Fruit fly (Drosophila melanogaster) whole organism, prepupa: ENCODE data around the gene lqf.
"Not testable (repeated sequence)": the region's sequence is repeated elsewhere in the genome, so short reads cannot be mapped to it uniquely, and the experiment has no call there.

Experiments
- CG10631 ChIP-seq: fragments of 200-800 bp; sonication (Bioruptor generic); optimal IDR thresholded peaks from 2 replicates; lab custom pipeline; 2016; ENCODE audit warnings: missing biosample characterization, missing genetic modification characterization
- CG10669 ChIP-seq: fragments of 200-800 bp; sonication (Bioruptor generic); optimal IDR thresholded peaks from 3 replicates; lab custom pipeline; 2018; ENCODE audit warnings: missing biosample characterization, mild to moderate bottlenecking, missing genetic modification characterization, moderate library complexity
- CG1621 ChIP-seq: fragments of 200-800 bp; sonication (Bioruptor generic); optimal IDR thresholded peaks from 3 replicates; lab custom pipeline; 2018; ENCODE audit warnings: missing biosample characterization, mild to moderate bottlenecking, missing genetic modification characterization
- CG31627 ChIP-seq: fragments of 200-800 bp; sonication (Bioruptor generic); optimal IDR thresholded peaks from 3 replicates; lab custom pipeline; 2016; ENCODE audit warnings: missing biosample characterization, missing genetic modification characterization
- CG4318 ChIP-seq: fragments of 200-800 bp; sonication (Bioruptor generic); optimal IDR thresholded peaks from 3 replicates; lab custom pipeline; 2017; ENCODE audit warnings: missing biosample characterization, mild to moderate bottlenecking, missing genetic modification characterization
- CG6163 ChIP-seq: fragments of 200-800 bp; sonication (Bioruptor generic); IDR thresholded peaks from 3 replicates; pipeline ENCODE4 v1.3.6; 2022; ENCODE audit warnings: missing biosample characterization, missing genetic modification characterization
- CG6808 ChIP-seq: fragments of 200-800 bp; sonication (Bioruptor generic); optimal IDR thresholded peaks from 3 replicates; lab custom pipeline; 2017; ENCODE audit warnings: missing biosample characterization, missing genetic modification characterization, mild to moderate bottlenecking, moderate library complexity, missing genetic modification reagents
- CG8119 ChIP-seq: fragments of 200-800 bp; sonication (Bioruptor generic); IDR thresholded peaks from 3 replicates; pipeline ENCODE4 v1.3.6; 2022; ENCODE audit warnings: missing biosample characterization, missing genetic modification characterization
- CG8319 ChIP-seq: fragments of 200-800 bp; sonication (Bioruptor generic); optimal IDR thresholded peaks from 3 replicates; lab custom pipeline; 2016; ENCODE audit warnings: missing biosample characterization, missing genetic modification characterization
- CG8632 ChIP-seq: fragments of 200-800 bp; sonication (Bioruptor generic); optimal IDR thresholded peaks from 3 replicates; lab custom pipeline; 2016; ENCODE audit warnings: missing biosample characterization, missing genetic modification characterization
- CG9139 ChIP-seq: fragments of 200-800 bp; sonication (Bioruptor generic); optimal IDR thresholded peaks from 3 replicates; lab custom pipeline; 2017; ENCODE audit warnings: missing biosample characterization, mild to moderate bottlenecking, missing genetic modification characterization
- Eip78C ChIP-seq: fragments of 200-800 bp; sonication (Bioruptor generic); peaks from one replicate; lab custom pipeline; 2016; ENCODE audit warnings: missing biosample characterization, missing genetic modification characterization
- Eip93F ChIP-seq: fragments of 200-800 bp; sonication (Bioruptor generic); optimal IDR thresholded peaks from 2 replicates; lab custom pipeline; 2016; ENCODE audit warnings: missing biosample characterization, mild to moderate bottlenecking, missing genetic modification characterization
- Ets21C ChIP-seq: fragments of 200-800 bp; sonication (Bioruptor generic); optimal IDR thresholded peaks from 3 replicates; lab custom pipeline; 2016; ENCODE audit warnings: missing biosample characterization, missing genetic modification characterization
- Ets96B ChIP-seq: fragments of 200-800 bp; optimal IDR thresholded peaks from 2 replicates; lab custom pipeline; 2019; ENCODE audit warnings: missing biosample characterization, mild to moderate bottlenecking, missing genetic modification characterization, moderate library complexity
- Hr38 ChIP-seq: sonication (Bioruptor generic); optimal IDR thresholded peaks from 2 replicates; lab custom pipeline; 2016; ENCODE audit warnings: missing biosample characterization, missing genetic modification characterization
- Hr39 ChIP-seq: fragments of 200-800 bp; sonication (Bioruptor generic); optimal IDR thresholded peaks from 2 replicates; lab custom pipeline; 2016; ENCODE audit warnings: missing biosample characterization, missing genetic modification characterization
- OdsH ChIP-seq: fragments of 200-800 bp; sonication (Bioruptor generic); optimal IDR thresholded peaks from 3 replicates; lab custom pipeline; 2016; ENCODE audit warnings: missing biosample characterization, missing genetic modification characterization
- Smox ChIP-seq: fragments of 200-800 bp; sonication (Bioruptor generic); optimal IDR thresholded peaks from 3 replicates; lab custom pipeline; 2016; ENCODE audit warnings: missing biosample characterization, missing genetic modification characterization
- Sox14 ChIP-seq: fragments of 200-800 bp; sonication (Bioruptor generic); optimal IDR thresholded peaks from 3 replicates; lab custom pipeline; 2016; ENCODE audit warnings: missing biosample characterization, missing genetic modification characterization
- acj6 ChIP-seq: fragments of 200-800 bp; sonication (Bioruptor generic); optimal IDR thresholded peaks from 3 replicates; lab custom pipeline; 2016; ENCODE audit warnings: missing biosample characterization, missing genetic modification characterization
- dac ChIP-seq: fragments of 200-800 bp; sonication (Bioruptor generic); optimal IDR thresholded peaks from 2 replicates; lab custom pipeline; 2017; ENCODE audit warnings: missing biosample characterization, mild to moderate bottlenecking, missing genetic modification characterization
- dsx ChIP-seq: fragments of 200-800 bp; optimal IDR thresholded peaks from 3 replicates; lab custom pipeline; 2019; ENCODE audit warnings: missing biosample characterization, mild to moderate bottlenecking, missing genetic modification characterization, moderate library complexity; ENCODE audit not compliant: poor library complexity, severe bottlenecking
- esn ChIP-seq: fragments of 200-800 bp; sonication (Bioruptor generic); optimal IDR thresholded peaks from 2 replicates; lab custom pipeline; 2016; ENCODE audit warnings: missing biosample characterization, mild to moderate bottlenecking, missing genetic modification characterization, moderate library complexity
- fd59A ChIP-seq: fragments of 200-800 bp; sonication (Bioruptor generic); optimal IDR thresholded peaks from 2 replicates; lab custom pipeline; 2017; ENCODE audit warnings: missing biosample characterization, mild to moderate bottlenecking, missing genetic modification characterization, missing genetic modification reagents
- lz ChIP-seq: fragments of 200-800 bp; sonication (Bioruptor generic); optimal IDR thresholded peaks from 3 replicates; lab custom pipeline; 2016; ENCODE audit warnings: missing biosample characterization, missing genetic modification characterization
- spab ChIP-seq: fragments of 200-800 bp; sonication (Bioruptor generic); optimal IDR thresholded peaks from 2 replicates; lab custom pipeline; 2017; ENCODE audit warnings: missing biosample characterization, mild to moderate bottlenecking, missing genetic modification characterization, missing genetic modification reagents
- svp ChIP-seq: fragments of 200-800 bp; sonication (Bioruptor generic); peaks from one replicate; lab custom pipeline; 2016; ENCODE audit warnings: missing biosample characterization, missing genetic modification characterization

lqf gene

dm6 chr3L:7528380-7529080 is at the start of gene lqf (continued):
- no peak for TF ChIP-seq CG6808 (GFP tag; lab: Kevin White, UChicago)
- no peak for TF ChIP-seq OdsH (GFP tag; lab: Kevin White, UChicago)

dm6 chr3L:7485667-7486066 is 42.9 kb upstream of the lqf start, which contains the start of gene mthl6:
Gene mthl6, plus strand, starts transcription at chr3L:7485967.
- TF ChIP-seq spab (GFP tag; lab: Kevin White, UChicago) (no peak), dac (no peak), CG10631 (GFP tag; lab: Kevin White, UChicago) (no peak), dsx (GFP tag; lab: Kevin White, UChicago) (no peak), CG31627 (GFP tag; lab: Kevin White, UChicago) (no peak), fd59A (GFP tag; lab: Kevin White, UChicago) (no peak), CG6808 (GFP tag; lab: Kevin White, UChicago) (no peak), esn (GFP tag; lab: Kevin White, UChicago) (no peak)
- TF ChIP-seq, all 60 proteins: peak for 0

dm6 chr3L:7491564-7491963 is 37.0 kb upstream of the lqf start, which contains the start of gene Cyp316a1:
Gene Cyp316a1, plus strand, starts transcription at chr3L:7491864.
- TF ChIP-seq spab (GFP tag; lab: Kevin White, UChicago) (no peak), svp (GFP tag; lab: Kevin White, UChicago) (peak; percentile 40)

dm6 chr3L:7496097-7496496 is 32.5 kb upstream of the lqf start, which contains the start of gene Cyp4d8:
Gene Cyp4d8, minus strand, starts transcription at chr3L:7496197.
- TF ChIP-seq Eip93F (GFP tag; lab: Kevin White, UChicago) (no peak), dsx (GFP tag; lab: Kevin White, UChicago) (no peak), CG8319 (GFP tag; lab: Kevin White, UChicago) (no peak), CG8119 (GFP tag; lab: Robert Waterston, UW) (no peak), svp (GFP tag; lab: Kevin White, UChicago) (no peak), Eip78C (no peak), CG10669 (GFP tag; lab: Kevin White, UChicago) (no peak), Sox14 (no peak)

DNA sequence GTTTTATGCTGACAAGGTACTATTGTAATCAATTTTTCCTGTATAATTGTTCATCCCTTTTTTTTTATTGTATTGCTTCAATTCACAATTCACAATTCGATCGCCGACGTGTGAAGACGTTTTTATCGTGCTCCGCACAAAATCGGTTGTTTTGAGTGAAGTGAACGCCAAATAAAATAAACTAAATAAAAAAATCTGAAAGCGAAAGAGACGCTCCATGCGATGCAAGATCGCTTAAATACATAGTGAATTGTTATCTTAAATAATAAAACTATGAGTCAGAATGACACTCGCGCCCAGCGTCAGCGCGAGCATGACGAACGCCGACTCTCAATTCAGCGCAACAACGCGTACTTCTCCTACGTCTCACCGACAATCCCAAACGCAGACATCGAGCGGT is 29.8 kb upstream of the lqf start, which contains the start of gene CG8539:
Gene CG8539 (minus strand): TSS at position 101 of the 400 bp plus-strand sequence.
- TF ChIP-seq Hr39, lz, Eip78C: not testable (repeated sequence)
- TF ChIP-seq, all 60 proteins: peak for 0; not testable (repeated sequence) for 60

DNA sequence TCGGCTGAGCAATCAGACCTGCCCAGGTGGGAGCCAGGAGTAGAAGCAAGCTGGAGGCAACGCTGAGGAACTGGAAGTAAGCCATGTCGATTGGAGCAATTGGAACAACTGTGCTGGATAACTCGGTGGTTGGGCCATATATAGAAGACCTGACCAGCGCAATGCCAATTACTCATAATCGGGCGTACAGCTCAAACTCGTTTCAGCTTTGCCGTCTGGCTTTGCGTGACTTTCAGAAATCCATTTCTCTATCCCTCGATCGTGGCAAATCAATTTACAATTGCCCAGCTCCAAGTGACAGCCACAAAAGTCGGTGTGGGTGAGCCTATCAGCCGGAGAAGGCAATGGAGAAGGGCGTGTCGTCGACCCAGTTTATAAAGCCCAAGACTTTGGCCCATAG is 22.5 kb upstream of the lqf start, which contains the start of gene CG7548:
Gene CG7548 (minus strand): TSS at position 101 of the 400 bp plus-strand sequence.
- TF ChIP-seq CG8119 (GFP tag; lab: Robert Waterston, UW) (no peak), CG31627 (GFP tag; lab: Kevin White, UChicago) (no peak), CG9139 (GFP tag; lab: Kevin White, UChicago) (no peak), Hr39 (no peak), CG8632 (GFP tag; lab: Kevin White, UChicago) (no peak), fd59A (GFP tag; lab: Kevin White, UChicago) (no peak), CG6163 (GFP tag; lab: Robert Waterston, UW) (no peak), Eip93F (GFP tag; lab: Kevin White, UChicago) (no peak), Smox (GFP tag; lab: Kevin White, UChicago) (no peak), CG4318 (GFP tag; lab: Kevin White, UChicago) (no peak), CG1621 (tag; lab: Kevin White, UChicago) (no peak), dac (no peak), Hr38 (GFP tag; lab: Kevin White, UChicago) (no peak), Ets21C (no peak), acj6 (no peak), dsx (GFP tag; lab: Kevin White, UChicago) (no peak), CG10669 (GFP tag; lab: Kevin White, UChicago) (no peak), CG6808 (GFP tag; lab: Kevin White, UChicago) (no peak), Ets96B (tag; lab: Kevin White, UChicago) (no peak)
- TF ChIP-seq, all 60 proteins: peak for 0
